Worm (Caenorhabditis elegans) whole organism, late embryonic: ENCODE data around the gene fan-1.

Experiments
- F13H6.1 ChIP-seq: sonication (generic microtip); optimal IDR thresholded peaks from 2 replicates; lab custom pipeline; 2016; ENCODE audit warnings: missing genetic modification characterization, missing compliant biosample characterization
- K09A11.1 ChIP-seq: sonication (generic microtip); optimal IDR thresholded peaks from 2 replicates; lab custom pipeline; 2017; ENCODE audit warnings: antibody characterized with exemption, mild to moderate bottlenecking, missing genetic modification characterization, missing compliant biosample characterization; ENCODE audit not compliant: insufficient read depth
- ama-1 ChIP-seq: fragments of 150-350 bp; optimal IDR thresholded peaks from 2 replicates; lab custom pipeline; 2014
- ceh-14 ChIP-seq: sonication (generic microtip); optimal IDR thresholded peaks from 2 replicates; lab custom pipeline; 2016; ENCODE audit warnings: missing genotype, missing genetic modification characterization, missing compliant biosample characterization
- ceh-18 ChIP-seq: sonication (generic microtip); optimal IDR thresholded peaks from 2 replicates; lab custom pipeline; 2016; ENCODE audit warnings: missing genetic modification characterization, missing compliant biosample characterization
- ceh-19 ChIP-seq: fragments of 200-800 bp; sonication (Bioruptor generic); optimal IDR thresholded peaks from 2 replicates; lab custom pipeline; 2018; ENCODE audit warnings: mild to moderate bottlenecking, missing genetic modification characterization, missing compliant biosample characterization
- ceh-2 ChIP-seq: sonication (generic microtip); optimal IDR thresholded peaks from 2 replicates; lab custom pipeline; 2016; ENCODE audit warnings: missing genotype, missing genetic modification characterization, missing compliant biosample characterization
- ceh-24 ChIP-seq: sonication (generic microtip); optimal IDR thresholded peaks from 2 replicates; lab custom pipeline; 2016; ENCODE audit warnings: mild to moderate bottlenecking, missing genetic modification characterization, missing compliant biosample characterization
- ceh-31 ChIP-seq: sonication (generic microtip); optimal IDR thresholded peaks from 2 replicates; lab custom pipeline; 2016; ENCODE audit warnings: missing genetic modification characterization, missing compliant biosample characterization
- ceh-34 ChIP-seq: sonication (generic microtip); optimal IDR thresholded peaks from 2 replicates; lab custom pipeline; 2016; ENCODE audit warnings: mild to moderate bottlenecking, missing genetic modification characterization, missing compliant biosample characterization
- ceh-45 ChIP-seq: fragments of 200-800 bp; sonication (Bioruptor generic); IDR thresholded peaks from 2 replicates; pipeline ENCODE4 v1.3.6; 2022; ENCODE audit warnings: missing genetic modification reagents, missing genetic modification characterization, missing compliant biosample characterization
- ceh-6 ChIP-seq: fragments of 200-800 bp; sonication (Bioruptor generic); optimal IDR thresholded peaks from 2 replicates; lab custom pipeline; 2018; ENCODE audit warnings: mild to moderate bottlenecking, missing genetic modification characterization, missing compliant biosample characterization
- dve-1 ChIP-seq: sonication (generic microtip); optimal IDR thresholded peaks from 2 replicates; lab custom pipeline; 2017; ENCODE audit warnings: antibody characterized with exemption, mild to moderate bottlenecking, missing genetic modification characterization, missing compliant biosample characterization
- elt-2 ChIP-seq: sonication (generic microtip); optimal IDR thresholded peaks from 2 replicates; lab custom pipeline; 2016; ENCODE audit warnings: missing genetic modification reagents, missing genetic modification characterization, missing compliant biosample characterization
- elt-4 ChIP-seq: sonication (generic microtip); optimal IDR thresholded peaks from 2 replicates; lab custom pipeline; 2016; ENCODE audit warnings: missing genetic modification characterization, missing compliant biosample characterization
- ets-4 ChIP-seq: sonication (generic microtip); optimal IDR thresholded peaks from 2 replicates; lab custom pipeline; 2016; ENCODE audit warnings: missing genetic modification characterization, missing compliant biosample characterization
- fax-1 ChIP-seq: sonication (generic microtip); optimal IDR thresholded peaks from 2 replicates; lab custom pipeline; 2016; ENCODE audit warnings: missing genotype, missing genetic modification characterization, missing compliant biosample characterization
- gmeb-2 ChIP-seq: sonication (generic microtip); optimal IDR thresholded peaks from 2 replicates; lab custom pipeline; 2016; ENCODE audit warnings: missing genetic modification characterization, inconsistent platforms, missing compliant biosample characterization
- hlh-13 ChIP-seq: fragments of 200-800 bp; sonication (Bioruptor generic); optimal IDR thresholded peaks from 2 replicates; lab custom pipeline; 2018; ENCODE audit warnings: mild to moderate bottlenecking, missing genetic modification characterization, missing compliant biosample characterization
- hlh-30 ChIP-seq: sonication (generic microtip); optimal IDR thresholded peaks from 2 replicates; lab custom pipeline; 2017; ENCODE audit warnings: antibody characterized with exemption, missing genetic modification characterization, missing compliant biosample characterization; ENCODE audit not compliant: insufficient read depth
- hlh-6 ChIP-seq: sonication (generic microtip); optimal IDR thresholded peaks from 2 replicates; lab custom pipeline; 2016; ENCODE audit warnings: missing genotype, missing genetic modification characterization, missing compliant biosample characterization
- lim-6 ChIP-seq: sonication (generic microtip); optimal IDR thresholded peaks from 2 replicates; lab custom pipeline; 2016; ENCODE audit warnings: missing genetic modification characterization, missing compliant biosample characterization
- lin-11 ChIP-seq: fragments of 200-800 bp; sonication (Bioruptor generic); optimal IDR thresholded peaks from 2 replicates; lab custom pipeline; 2018; ENCODE audit warnings: mild to moderate bottlenecking, missing genetic modification characterization, missing compliant biosample characterization
- mec-3 ChIP-seq: sonication (generic microtip); optimal IDR thresholded peaks from 2 replicates; lab custom pipeline; 2016; ENCODE audit warnings: borderline replicate concordance, missing genetic modification characterization, missing compliant biosample characterization
- nfya-1 ChIP-seq: sonication (generic microtip); optimal IDR thresholded peaks from 2 replicates; lab custom pipeline; 2017; ENCODE audit warnings: missing genetic modification characterization, mild to moderate bottlenecking, missing compliant biosample characterization, antibody characterized with exemption, moderate library complexity
- nhr-232 ChIP-seq: sonication (generic microtip); optimal IDR thresholded peaks from 2 replicates; lab custom pipeline; 2016; ENCODE audit warnings: missing genetic modification characterization, missing compliant biosample characterization
- odd-2 ChIP-seq: sonication (generic microtip); optimal IDR thresholded peaks from 2 replicates; lab custom pipeline; 2017; ENCODE audit warnings: antibody characterized with exemption, mild to moderate bottlenecking, missing genetic modification characterization, missing compliant biosample characterization
- pat-9 ChIP-seq: fragments of 200-800 bp; sonication (Bioruptor generic); optimal IDR thresholded peaks from 2 replicates; lab custom pipeline; 2018; ENCODE audit warnings: mild to moderate bottlenecking, missing genetic modification characterization, moderate library complexity, missing compliant biosample characterization
- pax-1 ChIP-seq: fragments of 150-350 bp; optimal IDR thresholded peaks from 2 replicates; lab custom pipeline; 2014; ENCODE audit warnings: missing biosample characterization, missing genetic modification characterization
- pha-2 ChIP-seq: sonication (generic microtip); optimal IDR thresholded peaks from 2 replicates; lab custom pipeline; 2017; ENCODE audit warnings: mild to moderate bottlenecking, missing genetic modification characterization, missing compliant biosample characterization
- pha-4 ChIP-seq: fragments of 150-350 bp; optimal IDR thresholded peaks from 2 replicates; lab custom pipeline; 2018; ENCODE audit warnings: missing biosample characterization, missing genetic modification reagents, missing genetic modification characterization
- rnt-1 ChIP-seq: sonication (generic microtip); optimal IDR thresholded peaks from 2 replicates; lab custom pipeline; 2016; ENCODE audit warnings: missing genetic modification characterization, missing compliant biosample characterization
- sdc-2 ChIP-seq: sonication (generic microtip); optimal IDR thresholded peaks from 2 replicates; lab custom pipeline; 2016; ENCODE audit warnings: missing genotype, missing genetic modification characterization, missing compliant biosample characterization
- unc-86 ChIP-seq: sonication (generic microtip); optimal IDR thresholded peaks from 2 replicates; lab custom pipeline; 2016; ENCODE audit warnings: missing genetic modification characterization, missing compliant biosample characterization
- zip-5 ChIP-seq: sonication (generic microtip); optimal IDR thresholded peaks from 2 replicates; lab custom pipeline; 2016; ENCODE audit warnings: missing genetic modification characterization, missing compliant biosample characterization
- ztf-16 ChIP-seq: sonication (generic microtip); optimal IDR thresholded peaks from 2 replicates; lab custom pipeline; 2017; ENCODE audit warnings: missing genetic modification characterization, missing compliant biosample characterization

Gene fan-1

DNA sequence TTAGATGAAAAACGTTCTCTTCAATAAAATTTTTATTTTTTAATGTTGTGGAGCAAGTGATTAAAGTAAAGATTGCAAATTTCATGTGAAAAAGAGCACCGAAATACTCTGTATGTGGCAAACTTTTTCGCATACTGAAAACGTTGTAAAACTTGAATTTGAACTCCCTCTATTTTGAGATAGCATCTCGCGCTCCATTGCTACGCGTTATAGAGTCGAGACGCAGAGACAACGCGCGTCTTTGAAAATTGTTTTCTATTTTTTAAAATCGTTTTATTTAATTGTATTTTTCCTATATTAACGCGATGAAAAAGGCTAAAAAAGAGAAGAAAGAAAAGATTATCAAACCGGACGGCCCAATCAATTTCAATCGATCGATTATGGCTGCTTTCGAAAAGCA, at the start of gene fan-1:
TSS of gene fan-1 (plus strand) at position 78 of the 400 bp plus-strand sequence.
- TF ChIP-seq nfya-1 (tag; lab: Kevin White, UChicago) (peak; percentile 26), ama-1 (lab: Kevin White, UChicago) (no peak), elt-4 (tag; lab: Kevin White, UChicago) (no peak), ets-4 (tag; lab: Kevin White, UChicago) (peak; percentile 8), zip-5 (no peak)

ce11 chrIV:6500433-6500832, 48.1 kb upstream of the fan-1 start:
- TF ChIP-seq ceh-14 (tag; lab: Kevin White, UChicago) (no peak), F13H6.1 (tag; lab: Kevin White, UChicago) (no peak), ztf-16 (no peak), fax-1 (tag; lab: Kevin White, UChicago) (no peak), rnt-1 (tag; lab: Kevin White, UChicago) (no peak), pat-9 (no peak), ceh-31 (tag; lab: Kevin White, UChicago) (no peak)

DNA sequence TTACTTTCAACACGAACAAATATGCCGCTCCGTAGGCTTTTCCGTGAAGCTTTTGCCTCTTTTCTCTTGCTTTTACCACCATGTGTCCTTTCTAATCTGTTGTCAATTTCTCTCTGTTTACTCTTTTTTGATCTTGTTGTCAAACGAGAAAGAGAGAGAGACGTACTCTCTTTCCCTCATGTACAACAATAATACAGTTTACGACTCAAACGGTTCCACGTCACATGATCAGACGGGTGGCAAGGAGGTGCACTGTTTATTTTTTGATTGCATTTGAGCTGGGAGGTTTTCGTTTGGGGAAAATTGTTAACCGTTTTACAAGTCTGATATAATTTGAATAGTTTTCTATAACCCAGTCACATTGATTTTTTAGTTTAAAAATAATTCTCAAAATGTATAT, 47.6 kb upstream of the fan-1 start:
- TF ChIP-seq ama-1 (lab: Kevin White, UChicago) (no peak), elt-2 (tag; lab: Kevin White, UChicago) (no peak), rnt-1 (tag; lab: Kevin White, UChicago) (no peak), hlh-13 (GFP tag; lab: Kevin White, UChicago) (no peak), ceh-45 (GFP tag; lab: Robert Waterston, UW) (no peak), hlh-30 (tag; lab: Kevin White, UChicago) (peak; percentile 39), pat-9 (no peak), fax-1 (tag; lab: Kevin White, UChicago) (no peak), pha-2 (tag; lab: Kevin White, UChicago) (no peak), ceh-2 (tag; lab: Kevin White, UChicago) (no peak), gmeb-2 (no peak), pha-4 (tag; lab: Kevin White, UChicago) (no peak), ceh-6 (no peak), K09A11.1 (no peak), mec-3 (tag; lab: Kevin White, UChicago) (no peak), hlh-6 (tag; lab: Kevin White, UChicago) (no peak), sdc-2 (tag; lab: Kevin White, UChicago) (no peak), dve-1 (peak; percentile 44), ceh-18 (tag; lab: Kevin White, UChicago) (peak; percentile 27), pax-1 (tag; lab: Kevin White, UChicago) (no peak), ceh-14 (tag; lab: Kevin White, UChicago) (no peak)

- TF ChIP-seq lin-11 (tag; lab: Kevin White, UChicago) (no peak), elt-2 (tag; lab: Kevin White, UChicago) (peak; percentile 26)
Measured at ce11 chrIV:6502725-6503124, 45.8 kb upstream of the fan-1 start.

DNA sequence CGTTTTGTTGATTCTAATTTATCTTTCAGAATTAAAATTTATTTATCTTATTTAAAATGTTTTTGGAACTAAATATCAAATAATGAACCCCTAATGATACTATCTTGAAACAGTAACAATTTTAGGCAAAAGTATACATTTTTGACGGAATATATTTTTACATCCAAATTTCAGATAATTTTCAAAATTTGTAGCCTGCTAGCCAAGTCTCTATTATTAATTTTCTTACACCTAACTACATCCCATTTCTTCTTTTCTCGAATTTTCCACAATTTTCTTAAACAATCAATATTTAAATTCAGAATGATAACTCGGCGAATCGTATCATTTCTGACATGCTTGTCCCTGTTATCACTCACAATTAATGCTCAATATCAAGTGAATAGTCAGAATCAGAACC, 42.1 kb upstream of the fan-1 start, which contains the start of gene pqn-89:
TSS of gene pqn-89 (plus strand) at position 301 of the 400 bp plus-strand sequence.
- TF ChIP-seq ets-4 (tag; lab: Kevin White, UChicago), result no peak
- TF ChIP-seq ceh-34 (tag; lab: Kevin White, UChicago), result no peak
- no peak for TF ChIP-seq odd-2
- TF ChIP-seq F13H6.1 (tag; lab: Kevin White, UChicago), result no peak
- no peak for TF ChIP-seq K09A11.1
- no peak for TF ChIP-seq elt-4 (tag; lab: Kevin White, UChicago)
- TF ChIP-seq ceh-19 (GFP tag; lab: Kevin White, UChicago), result no peak
- no peak for TF ChIP-seq elt-2 (tag; lab: Kevin White, UChicago)
- no peak for TF ChIP-seq hlh-6 (tag; lab: Kevin White, UChicago)
- TF ChIP-seq lim-6, result no peak
- TF ChIP-seq ceh-2 (tag; lab: Kevin White, UChicago), result no peak
- no peak for TF ChIP-seq ceh-24 (tag; lab: Kevin White, UChicago)
- TF ChIP-seq unc-86, result no peak
- no peak for TF ChIP-seq nhr-232 (tag; lab: Kevin White, UChicago)
- TF ChIP-seq, all 69 proteins: peak for 0
